Worm (Caenorhabditis elegans) whole organism, late embryonic: ENCODE data around the gene F57E7.4.

ENCODE experiments used
- C38D4.7 ChIP-seq: fragments of 200-800 bp; sonication (Bioruptor generic); optimal IDR thresholded peaks from 2 replicates; lab custom pipeline; 2018; ENCODE audit warnings: mild to moderate bottlenecking, missing genetic modification characterization, moderate library complexity, missing compliant biosample characterization
- K02D7.2 ChIP-seq: sonication (generic microtip); optimal IDR thresholded peaks from 2 replicates; lab custom pipeline; 2017; ENCODE audit warnings: mild to moderate bottlenecking, missing genetic modification characterization, missing compliant biosample characterization
- K09A11.1 ChIP-seq: sonication (generic microtip); optimal IDR thresholded peaks from 2 replicates; lab custom pipeline; 2017; ENCODE audit warnings: antibody characterized with exemption, mild to moderate bottlenecking, missing genetic modification characterization, missing compliant biosample characterization; ENCODE audit not compliant: insufficient read depth
- T23F11.4 ChIP-seq: fragments of 200-800 bp; sonication (Bioruptor generic); optimal IDR thresholded peaks from 2 replicates; lab custom pipeline; 2018; ENCODE audit warnings: mild to moderate bottlenecking, missing genetic modification characterization, missing compliant biosample characterization
- Y22D7AL.16 ChIP-seq: sonication (generic microtip); optimal IDR thresholded peaks from 2 replicates; lab custom pipeline; 2016; ENCODE audit warnings: missing genetic modification characterization, missing compliant biosample characterization
- ahr-1 ChIP-seq: sonication (generic microtip); optimal IDR thresholded peaks from 2 replicates; lab custom pipeline; 2016; ENCODE audit warnings: missing genetic modification characterization, missing compliant biosample characterization
- ceh-18 ChIP-seq: sonication (generic microtip); optimal IDR thresholded peaks from 2 replicates; lab custom pipeline; 2016; ENCODE audit warnings: missing genetic modification characterization, missing compliant biosample characterization
- ceh-34 ChIP-seq: sonication (generic microtip); optimal IDR thresholded peaks from 2 replicates; lab custom pipeline; 2016; ENCODE audit warnings: mild to moderate bottlenecking, missing genetic modification characterization, missing compliant biosample characterization
- ceh-45 ChIP-seq: fragments of 200-800 bp; sonication (Bioruptor generic); IDR thresholded peaks from 2 replicates; pipeline ENCODE4 v1.3.6; 2022; ENCODE audit warnings: missing genetic modification reagents, missing genetic modification characterization, missing compliant biosample characterization
- ceh-9 ChIP-seq: sonication (generic microtip); optimal IDR thresholded peaks from 2 replicates; lab custom pipeline; 2016; ENCODE audit warnings: mild to moderate bottlenecking, missing genetic modification characterization, inconsistent platforms, missing compliant biosample characterization
- dve-1 ChIP-seq: sonication (generic microtip); optimal IDR thresholded peaks from 2 replicates; lab custom pipeline; 2017; ENCODE audit warnings: antibody characterized with exemption, mild to moderate bottlenecking, missing genetic modification characterization, missing compliant biosample characterization
- elt-2 ChIP-seq: sonication (generic microtip); optimal IDR thresholded peaks from 2 replicates; lab custom pipeline; 2016; ENCODE audit warnings: missing genetic modification reagents, missing genetic modification characterization, missing compliant biosample characterization
- eyg-1 ChIP-seq: sonication (generic microtip); optimal IDR thresholded peaks from 2 replicates; lab custom pipeline; 2016; ENCODE audit warnings: missing genotype, missing genetic modification characterization, missing compliant biosample characterization
- fax-1 ChIP-seq: sonication (generic microtip); optimal IDR thresholded peaks from 2 replicates; lab custom pipeline; 2016; ENCODE audit warnings: missing genotype, missing genetic modification characterization, missing compliant biosample characterization
- fkh-6 ChIP-seq: sonication (generic microtip); optimal IDR thresholded peaks from 2 replicates; lab custom pipeline; 2016; ENCODE audit warnings: missing genetic modification characterization, missing compliant biosample characterization
- hlh-15 ChIP-seq: sonication (generic microtip); optimal IDR thresholded peaks from 2 replicates; lab custom pipeline; 2016; ENCODE audit warnings: missing genetic modification characterization, missing compliant biosample characterization
- lim-6 ChIP-seq: sonication (generic microtip); optimal IDR thresholded peaks from 2 replicates; lab custom pipeline; 2016; ENCODE audit warnings: missing genetic modification characterization, missing compliant biosample characterization
- lin-11 ChIP-seq: fragments of 200-800 bp; sonication (Bioruptor generic); optimal IDR thresholded peaks from 2 replicates; lab custom pipeline; 2018; ENCODE audit warnings: mild to moderate bottlenecking, missing genetic modification characterization, missing compliant biosample characterization
- madf-2 ChIP-seq: sonication (generic microtip); optimal IDR thresholded peaks from 2 replicates; lab custom pipeline; 2017; ENCODE audit warnings: missing genetic modification characterization, missing compliant biosample characterization
- mec-3 ChIP-seq: sonication (generic microtip); optimal IDR thresholded peaks from 2 replicates; lab custom pipeline; 2016; ENCODE audit warnings: borderline replicate concordance, missing genetic modification characterization, missing compliant biosample characterization
- nhr-11 ChIP-seq: fragments of 150-350 bp; optimal IDR thresholded peaks from 2 replicates; lab custom pipeline; 2014; ENCODE audit warnings: missing biosample characterization, missing genetic modification characterization
- nhr-232 ChIP-seq: sonication (generic microtip); optimal IDR thresholded peaks from 2 replicates; lab custom pipeline; 2016; ENCODE audit warnings: missing genetic modification characterization, missing compliant biosample characterization
- npax-4 ChIP-seq: sonication (generic microtip); optimal IDR thresholded peaks from 2 replicates; lab custom pipeline; 2016; ENCODE audit warnings: missing genetic modification characterization, missing compliant biosample characterization
- odd-2 ChIP-seq: sonication (generic microtip); optimal IDR thresholded peaks from 2 replicates; lab custom pipeline; 2017; ENCODE audit warnings: antibody characterized with exemption, mild to moderate bottlenecking, missing genetic modification characterization, missing compliant biosample characterization
- pha-2 ChIP-seq: sonication (generic microtip); optimal IDR thresholded peaks from 2 replicates; lab custom pipeline; 2017; ENCODE audit warnings: mild to moderate bottlenecking, missing genetic modification characterization, missing compliant biosample characterization
- pha-4 ChIP-seq: fragments of 150-350 bp; optimal IDR thresholded peaks from 2 replicates; lab custom pipeline; 2018; ENCODE audit warnings: missing biosample characterization, missing genetic modification reagents, missing genetic modification characterization
- pqm-1 ChIP-seq: sonication (generic microtip); optimal IDR thresholded peaks from 2 replicates; lab custom pipeline; 2016; ENCODE audit warnings: missing genetic modification characterization, missing compliant biosample characterization
- pros-1 ChIP-seq: fragments of 150-350 bp; optimal IDR thresholded peaks from 2 replicates; lab custom pipeline; 2014; ENCODE audit warnings: missing biosample characterization, missing genetic modification reagents, missing genetic modification characterization
- ref-2 ChIP-seq: sonication (generic microtip); optimal IDR thresholded peaks from 2 replicates; lab custom pipeline; 2016; ENCODE audit warnings: missing genetic modification characterization, missing compliant biosample characterization
- sox-2 ChIP-seq: fragments of 200-800 bp; sonication (Bioruptor generic); IDR thresholded peaks from 2 replicates; pipeline ENCODE4 v1.3.6; 2022; ENCODE audit warnings: missing genetic modification reagents, missing genetic modification characterization, missing compliant biosample characterization
- syd-9 ChIP-seq: sonication (generic microtip); optimal IDR thresholded peaks from 2 replicates; lab custom pipeline; 2016; ENCODE audit warnings: mild to moderate bottlenecking, missing genetic modification characterization, moderate library complexity, missing compliant biosample characterization
- tbx-2 ChIP-seq: sonication (generic microtip); optimal IDR thresholded peaks from 2 replicates; lab custom pipeline; 2016; ENCODE audit warnings: missing genetic modification characterization, missing compliant biosample characterization
- ttx-3 ChIP-seq: sonication (generic microtip); optimal IDR thresholded peaks from 2 replicates; lab custom pipeline; 2016; ENCODE audit warnings: missing genetic modification reagents, missing genetic modification characterization, missing compliant biosample characterization
- unc-86 ChIP-seq: sonication (generic microtip); optimal IDR thresholded peaks from 2 replicates; lab custom pipeline; 2016; ENCODE audit warnings: missing genetic modification characterization, missing compliant biosample characterization
- ztf-16 ChIP-seq: sonication (generic microtip); optimal IDR thresholded peaks from 2 replicates; lab custom pipeline; 2017; ENCODE audit warnings: missing genetic modification characterization, missing compliant biosample characterization

F57E7.4 gene

DNA sequence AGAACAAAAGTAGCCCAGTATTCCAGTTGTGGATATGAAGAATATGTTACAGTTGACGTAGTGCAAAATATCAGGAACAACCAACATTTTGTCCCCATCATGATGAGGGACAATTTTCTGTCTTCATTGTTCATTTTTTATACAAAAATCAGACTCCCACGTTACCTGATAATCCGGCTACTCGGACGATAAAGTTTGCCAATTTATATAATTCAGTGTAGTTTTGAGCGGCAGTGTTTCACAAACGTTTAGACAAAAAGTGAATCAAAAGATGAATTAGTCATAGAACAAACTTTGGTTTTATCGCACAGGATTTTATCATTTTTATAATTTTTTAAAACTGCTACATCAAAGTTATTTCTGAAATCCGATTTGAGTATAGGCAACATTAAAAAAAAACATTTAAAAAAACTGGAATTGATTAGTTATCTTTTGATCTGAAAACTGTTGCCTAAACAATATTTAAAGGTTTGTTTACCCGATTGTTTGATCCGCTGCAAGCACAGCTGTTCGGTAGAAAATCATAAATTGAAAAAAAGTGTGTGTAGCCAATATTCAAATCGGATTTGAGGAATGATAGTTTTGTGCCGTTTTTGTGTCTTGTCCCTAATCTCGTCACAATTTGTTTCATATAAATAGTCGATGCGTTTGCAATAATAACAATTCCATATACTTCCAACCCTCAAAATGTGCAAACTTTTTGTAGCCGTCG is at the start of gene F57E7.4, which contains the start of gene spig-6:
F57E7.4 (minus strand) TSS at position 101 of the 712 bp plus-strand sequence.
spig-6 (plus strand) TSS at position 662 of the 712 bp plus-strand sequence.
- TF ChIP-seq pqm-1 (tag; lab: Kevin White, UChicago) (no peak), ztf-16 (tag; lab: Kevin White, UChicago) (no peak), ahr-1 (tag; lab: Kevin White, UChicago) (no peak), hlh-15 (no peak), elt-2 (tag; lab: Kevin White, UChicago) (no peak), K09A11.1 (no peak), unc-86 (no peak), ref-2 (tag; lab: Kevin White, UChicago) (no peak), ceh-18 (no peak), ceh-9 (tag; lab: Kevin White, UChicago) (no peak), madf-2 (no peak), nhr-11 (tag; lab: Kevin White, UChicago) (no peak), K02D7.2 (tag; lab: Kevin White, UChicago) (no peak), pros-1 (tag; lab: Kevin White, UChicago) (no peak), ceh-34 (tag; lab: Kevin White, UChicago) (no peak), ttx-3 (tag; lab: Kevin White, UChicago) (no peak), lim-6 (tag; lab: Kevin White, UChicago) (no peak), nhr-232 (tag; lab: Kevin White, UChicago) (no peak), pha-2 (tag; lab: Kevin White, UChicago) (no peak), ceh-45 (no peak)

DNA sequence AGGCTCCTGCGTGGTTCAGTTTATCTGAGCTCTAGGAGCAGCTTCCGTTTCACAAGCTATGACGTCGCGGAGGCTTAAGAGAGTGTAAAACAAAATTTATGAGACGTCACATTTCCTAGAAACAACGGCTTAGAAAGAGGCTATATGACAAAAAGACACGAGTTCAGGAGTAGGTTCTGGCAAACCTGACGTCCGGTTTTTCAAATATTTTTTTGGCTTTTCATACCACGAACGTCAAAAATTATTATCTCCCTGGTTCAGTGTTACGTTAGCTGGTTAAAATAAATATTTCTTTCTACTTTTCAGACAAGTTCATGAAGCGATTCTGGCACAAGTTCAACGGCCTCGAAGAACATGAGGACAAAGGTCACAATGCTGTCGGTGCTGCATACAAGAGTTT is 47.0 kb upstream of the F57E7.4 start, which contains the start of gene F36D3.16:
F36D3.16 (plus strand) TSS at position 301 of the 400 bp plus-strand sequence.
- TF ChIP-seq pha-4 (tag; lab: Kevin White, UChicago) (no peak), npax-4 (tag; lab: Kevin White, UChicago) (no peak), nhr-11 (tag; lab: Kevin White, UChicago) (no peak), madf-2 (no peak), lin-11 (no peak), lim-6 (tag; lab: Kevin White, UChicago) (no peak)

DNA sequence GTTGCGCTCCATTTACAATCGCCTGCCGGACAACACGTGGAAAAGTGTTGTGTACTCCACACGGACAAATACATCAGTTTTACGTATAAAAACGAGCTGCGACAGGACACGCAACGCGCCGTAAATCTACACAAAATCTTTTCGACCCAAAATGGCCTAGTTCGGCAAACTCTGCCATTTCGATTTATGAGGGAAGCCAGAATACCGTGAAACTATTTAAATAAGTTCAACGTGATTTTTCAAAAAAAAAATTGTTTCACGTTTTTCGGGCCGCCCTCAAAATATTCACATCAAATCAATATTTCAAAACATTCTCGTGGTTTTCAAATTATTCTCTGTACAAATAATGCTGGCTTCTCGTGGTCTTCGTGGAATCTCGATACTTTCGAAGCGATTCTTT is 46.0 kb upstream of the F57E7.4 start, which contains the start of gene F36D3.8:
F36D3.8 (plus strand) TSS at position 301 of the 400 bp plus-strand sequence.
- TF ChIP-seq syd-9 (tag; lab: Kevin White, UChicago) (no peak), ztf-16 (tag; lab: Kevin White, UChicago) (no peak), ceh-34 (tag; lab: Kevin White, UChicago) (no peak), dve-1 (no peak), C38D4.7 (no peak), eyg-1 (no peak), Y22D7AL.16 (tag; lab: Kevin White, UChicago) (no peak), hlh-15 (no peak)
- TF ChIP-seq, all 69 proteins: peak for 0

DNA sequence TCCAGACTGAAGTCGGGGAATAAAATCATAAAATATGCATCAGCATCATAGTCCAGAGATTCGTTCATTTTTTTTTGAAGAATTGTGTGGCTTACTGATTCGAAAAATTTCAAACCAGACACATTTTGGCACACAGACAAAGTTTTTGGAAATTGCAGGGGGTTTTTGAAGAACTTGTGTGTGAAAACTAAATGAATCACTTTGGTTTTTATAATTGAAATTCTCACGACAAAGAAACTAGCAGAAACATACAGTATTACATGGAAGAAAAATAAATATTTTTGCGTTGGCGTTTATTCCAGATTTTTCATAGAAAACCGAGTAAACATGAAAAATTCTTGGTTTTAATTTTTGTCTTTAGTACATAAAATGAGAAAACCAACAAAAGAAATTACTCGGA is 41.4 kb upstream of the F57E7.4 start, which contains the start of gene srw-34:
srw-34 (minus strand) TSS at position 101 of the 400 bp plus-strand sequence.
- TF ChIP-seq fax-1 (tag; lab: Kevin White, UChicago) = no peak
- no peak for TF ChIP-seq lin-11
- TF ChIP-seq sox-2 (GFP tag; lab: Robert Waterston, UW) = no peak
- TF ChIP-seq unc-86 = no peak
- TF ChIP-seq ceh-45 = no peak
- no peak for TF ChIP-seq ceh-18
- no peak for TF ChIP-seq mec-3 (tag; lab: Kevin White, UChicago)
- no peak for TF ChIP-seq syd-9 (tag; lab: Kevin White, UChicago)
- TF ChIP-seq nhr-232 (tag; lab: Kevin White, UChicago) = no peak
- no peak for TF ChIP-seq odd-2

DNA sequence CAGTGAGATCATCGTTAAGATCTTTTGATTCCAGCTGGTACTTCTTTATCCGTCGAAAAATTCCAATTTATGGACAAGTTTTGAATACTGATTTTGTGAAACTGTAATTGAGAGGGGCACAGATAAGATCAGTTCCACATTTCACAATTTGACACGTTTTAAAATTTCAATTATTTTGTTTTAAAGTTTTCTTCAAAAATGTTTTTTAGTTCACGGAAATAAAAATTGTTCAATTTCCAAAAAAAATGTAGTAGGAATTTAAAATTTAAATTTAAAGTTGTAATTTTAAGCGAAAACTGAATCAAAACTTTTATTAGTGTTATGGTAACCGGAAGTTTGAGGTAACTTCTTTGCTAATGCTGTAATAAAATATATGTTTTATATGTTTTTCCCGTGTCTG is 36.8 kb upstream of the F57E7.4 start, which contains the start of gene F36D3.4:
F36D3.4 (minus strand) TSS at position 101 of the 400 bp plus-strand sequence.
- TF ChIP-seq tbx-2 (tag; lab: Kevin White, UChicago) (no peak), pha-4 (tag; lab: Kevin White, UChicago) (no peak), fkh-6 (tag; lab: Kevin White, UChicago) (no peak), T23F11.4 (GFP tag; lab: Kevin White, UChicago) (no peak), ceh-45 (no peak), unc-86 (no peak)
- TF ChIP-seq, all 69 proteins: peak for 0
